Fruit fly (Drosophila melanogaster) Kc167 (cell line): ENCODE results near the gene CG42869.

Source experiments
- h ChIP-seq: fragments of >200 bp; optimal IDR thresholded peaks from 3 replicates; lab custom pipeline; 2018; ENCODE audit warnings: missing external identifiers
- insv ChIP-seq: fragments of >200 bp; optimal IDR thresholded peaks from 3 replicates; lab custom pipeline; 2018; ENCODE audit warnings: missing external identifiers
- psq ChIP-seq: fragments of >200 bp; optimal IDR thresholded peaks from 2 replicates; lab custom pipeline; 2017; ENCODE audit warnings: missing external identifiers

DNA sequence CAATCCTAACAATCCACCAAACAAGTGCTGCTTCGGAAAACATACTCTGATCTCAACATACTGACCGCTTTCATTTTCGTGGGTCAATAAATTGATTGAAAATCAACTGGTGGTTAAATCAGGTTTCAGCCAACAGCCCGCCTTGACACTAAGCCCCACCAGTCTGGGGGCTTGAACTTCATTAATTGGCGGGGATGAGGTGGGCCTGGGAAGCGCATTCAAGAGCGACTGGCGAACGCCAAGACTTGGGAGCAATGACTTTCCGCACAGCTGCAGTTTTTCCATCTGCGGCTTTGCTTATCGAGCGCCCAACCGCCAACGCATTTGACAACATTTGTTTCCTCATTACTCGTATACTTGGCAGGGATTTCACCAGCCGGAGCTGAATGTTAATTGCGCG lies 10.1 kb downstream of the CG42869 start:
- TF ChIP-seq insv (lab: Kevin White, UChicago) = no peak
- no peak for TF ChIP-seq h (lab: Kevin White, UChicago)
- TF ChIP-seq psq = no peak
